Worm (Caenorhabditis elegans) whole organism, L4/young adult: Measurements from ENCODE around the gene plc-2.

ENCODE experiments used
- dao-5 ChIP-seq: sonication (generic microtip); optimal IDR thresholded peaks from 2 replicates; lab custom pipeline; 2016; ENCODE audit warnings: missing genotype, missing genetic modification characterization, moderate library complexity, missing compliant biosample characterization
- him-1 ChIP-seq: sonication (generic microtip); optimal IDR thresholded peaks from 2 replicates; lab custom pipeline; 2016; ENCODE audit warnings: missing genotype, missing genetic modification reagents, missing genetic modification characterization, missing compliant biosample characterization

DNA sequence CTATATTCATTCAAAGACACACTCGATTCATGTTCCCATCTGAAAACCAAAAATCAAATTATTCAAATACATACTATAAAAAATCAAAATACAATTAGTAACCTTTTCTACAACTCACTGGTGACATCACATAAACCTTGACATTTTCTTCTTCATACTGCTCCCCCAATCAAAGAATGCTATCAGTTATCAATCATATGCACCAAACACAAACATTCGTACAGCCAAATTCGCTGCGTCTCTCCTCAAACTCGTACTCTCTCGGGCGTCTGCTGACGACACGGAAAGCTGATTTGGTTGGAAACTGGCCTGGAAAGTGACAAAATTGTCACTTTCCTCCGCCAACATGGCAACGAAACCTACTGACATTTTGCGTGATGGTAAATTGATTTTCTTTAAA is at the start of gene plc-2:
- TF ChIP-seq dao-5 (tag; lab: Kevin White, UChicago) (no peak), him-1 (tag; lab: Kevin White, UChicago) (no peak)
